Fruit fly (Drosophila melanogaster) whole organism, wandering third instar larva: ENCODE results near the gene PolQ.

Experiments
- Abd-B ChIP-seq: fragments of >200 bp; optimal IDR thresholded peaks from 2 replicates; lab custom pipeline; 2017; ENCODE audit warnings: missing biosample characterization, missing genetic modification characterization
- CG32264 ChIP-seq: fragments of 200-800 bp; sonication (Bioruptor generic); optimal IDR thresholded peaks from 2 replicates; lab custom pipeline; 2016; ENCODE audit warnings: missing biosample characterization, missing genetic modification characterization
- CG9705 ChIP-seq: fragments of 200-800 bp; sonication (Bioruptor generic); optimal IDR thresholded peaks from 2 replicates; lab custom pipeline; 2018; ENCODE audit warnings: missing biosample characterization, mild to moderate bottlenecking, missing genetic modification characterization
- CrebA ChIP-seq: fragments of 200-800 bp; sonication (Bioruptor generic); optimal IDR thresholded peaks from 2 replicates; lab custom pipeline; 2016; ENCODE audit warnings: missing biosample characterization, mild to moderate bottlenecking, missing genetic modification characterization, borderline replicate concordance
- Dfd ChIP-seq: fragments of >200 bp; optimal IDR thresholded peaks from 2 replicates; lab custom pipeline; 2017; ENCODE audit warnings: missing biosample characterization, missing genetic modification characterization
- HLH106 ChIP-seq: fragments of 200-800 bp; optimal IDR thresholded peaks from 3 replicates; lab custom pipeline; 2019; ENCODE audit warnings: missing biosample characterization, mild to moderate bottlenecking, missing genetic modification characterization, moderate library complexity
- Hr83 ChIP-seq: fragments of 200-300 bp; sonication (Bioruptor generic); optimal IDR thresholded peaks from 2 replicates; lab custom pipeline; 2016; ENCODE audit warnings: missing biosample characterization, mild to moderate bottlenecking, missing genetic modification characterization, moderate library complexity; ENCODE audit not compliant: poor library complexity, severe bottlenecking
- Jra ChIP-seq: sonication (Bioruptor generic); optimal IDR thresholded peaks from 2 replicates; lab custom pipeline; 2016; ENCODE audit warnings: missing biosample characterization, missing genetic modification characterization
- Mio ChIP-seq: sonication (Bioruptor generic); optimal IDR thresholded peaks from 2 replicates; lab custom pipeline; 2016; ENCODE audit warnings: missing biosample characterization, missing genetic modification characterization
- Myc ChIP-seq: fragments of >200 bp; optimal IDR thresholded peaks from 2 replicates; lab custom pipeline; 2017
- OdsH ChIP-seq: fragments of 200-800 bp; sonication (Bioruptor generic); optimal IDR thresholded peaks from 2 replicates; lab custom pipeline; 2016; ENCODE audit warnings: missing biosample characterization, mild to moderate bottlenecking, missing genetic modification characterization
- Rel ChIP-seq, 2 experiments: fragments of 200-800 bp; sonication (Bioruptor generic) in 1 of 2; optimal IDR thresholded peaks; 2 replicates in 1 of 2; 3 replicates in 1 of 2; lab custom pipeline; 2016 to 2019; ENCODE audit warnings: mild to moderate bottlenecking in 2 of 2, missing biosample characterization in 2 of 2, missing genetic modification characterization in 2 of 2, moderate library complexity in 1 of 2
- Sp1 ChIP-seq: fragments of 200-800 bp; sonication (Bioruptor generic); optimal IDR thresholded peaks from 3 replicates; lab custom pipeline; 2019; ENCODE audit warnings: missing biosample characterization, mild to moderate bottlenecking, missing genetic modification characterization, moderate library complexity
- Vsx2 ChIP-seq: fragments of 200-300, 225-300 bp; sonication (Bioruptor generic); optimal IDR thresholded peaks from 2 replicates; lab custom pipeline; 2018; ENCODE audit warnings: missing biosample characterization, missing genetic modification characterization; ENCODE audit not compliant: partially characterized antibody
- dl ChIP-seq, 2 experiments: fragments of 175-275, 200-275 bp in 1 of 2; fragments of 200-275 bp in 1 of 2; sonication (Bioruptor generic); optimal IDR thresholded peaks; lab custom pipeline; 2018; ENCODE audit warnings: mild to moderate bottlenecking in 2 of 2, missing biosample characterization in 2 of 2, missing genetic modification characterization in 2 of 2, moderate library complexity in 2 of 2; ENCODE audit not compliant: partially characterized antibody in 2 of 2, insufficient read depth in 1 of 2
- dmrt93B ChIP-seq: fragments of 200-800 bp; sonication (Bioruptor generic); optimal IDR thresholded peaks from 2 replicates; lab custom pipeline; 2018; ENCODE audit warnings: missing biosample characterization, mild to moderate bottlenecking, missing genetic modification characterization
- dsf ChIP-seq: sonication (Bioruptor generic); optimal IDR thresholded peaks from 2 replicates; lab custom pipeline; 2016; ENCODE audit warnings: missing biosample characterization, missing genetic modification characterization, borderline replicate concordance
- ey ChIP-seq: fragments of 200-800 bp; sonication (Bioruptor generic); optimal IDR thresholded peaks from 2 replicates; lab custom pipeline; 2016; ENCODE audit warnings: missing biosample characterization, missing genetic modification characterization
- foxo ChIP-seq, 2 experiments: fragments of 200-800 bp; sonication (Bioruptor generic); optimal IDR thresholded peaks; 2 replicates in 1 of 2; 3 replicates in 1 of 2; lab custom pipeline; 2016 to 2017; ENCODE audit warnings: missing biosample characterization in 2 of 2, missing genetic modification characterization in 2 of 2
- fru ChIP-seq: fragments of 200-800 bp; sonication (Bioruptor generic); optimal IDR thresholded peaks from 3 replicates; lab custom pipeline; 2016; ENCODE audit warnings: missing biosample characterization, mild to moderate bottlenecking, missing genetic modification characterization
- h ChIP-seq: fragments of 200-800 bp; sonication (Bioruptor generic); optimal IDR thresholded peaks from 3 replicates; lab custom pipeline; 2016; ENCODE audit warnings: missing biosample characterization, mild to moderate bottlenecking, missing genetic modification characterization
- jim ChIP-seq: fragments of 175-275, 200-325 bp; sonication (Bioruptor generic); optimal IDR thresholded peaks from 2 replicates; lab custom pipeline; 2016; ENCODE audit warnings: missing biosample characterization, mild to moderate bottlenecking, missing genetic modification characterization
- lola ChIP-seq: fragments of >200 bp; optimal IDR thresholded peaks from 2 replicates; lab custom pipeline; 2017; ENCODE audit warnings: missing biosample characterization, missing genetic modification characterization
- pan ChIP-seq: fragments of >200 bp; optimal IDR thresholded peaks from 2 replicates; lab custom pipeline; 2017
- rgr ChIP-seq: fragments of 200-800 bp; sonication (Bioruptor generic); optimal IDR thresholded peaks from 3 replicates; lab custom pipeline; 2016; ENCODE audit warnings: missing biosample characterization, mild to moderate bottlenecking, missing genetic modification characterization
- sage ChIP-seq: fragments of 200-800 bp; sonication (Bioruptor generic); optimal IDR thresholded peaks from 2 replicates; lab custom pipeline; 2016; ENCODE audit warnings: missing biosample characterization, mild to moderate bottlenecking, missing genetic modification characterization
- sv ChIP-seq: fragments of 200-800 bp; sonication (Bioruptor generic); optimal IDR thresholded peaks from 3 replicates; lab custom pipeline; 2016; ENCODE audit warnings: missing biosample characterization, missing genetic modification characterization
- tai ChIP-seq: sonication (Bioruptor generic); optimal IDR thresholded peaks from 2 replicates; lab custom pipeline; 2016; ENCODE audit warnings: missing biosample characterization, missing genetic modification characterization
- usp ChIP-seq: fragments of >200 bp; optimal IDR thresholded peaks from 2 replicates; lab custom pipeline; 2017; ENCODE audit warnings: missing biosample characterization, missing genetic modification characterization
- woc ChIP-seq: sonication (Bioruptor generic); optimal IDR thresholded peaks from 2 replicates; lab custom pipeline; 2016; ENCODE audit warnings: missing biosample characterization, mild to moderate bottlenecking, missing genetic modification characterization

The PolQ gene

DNA sequence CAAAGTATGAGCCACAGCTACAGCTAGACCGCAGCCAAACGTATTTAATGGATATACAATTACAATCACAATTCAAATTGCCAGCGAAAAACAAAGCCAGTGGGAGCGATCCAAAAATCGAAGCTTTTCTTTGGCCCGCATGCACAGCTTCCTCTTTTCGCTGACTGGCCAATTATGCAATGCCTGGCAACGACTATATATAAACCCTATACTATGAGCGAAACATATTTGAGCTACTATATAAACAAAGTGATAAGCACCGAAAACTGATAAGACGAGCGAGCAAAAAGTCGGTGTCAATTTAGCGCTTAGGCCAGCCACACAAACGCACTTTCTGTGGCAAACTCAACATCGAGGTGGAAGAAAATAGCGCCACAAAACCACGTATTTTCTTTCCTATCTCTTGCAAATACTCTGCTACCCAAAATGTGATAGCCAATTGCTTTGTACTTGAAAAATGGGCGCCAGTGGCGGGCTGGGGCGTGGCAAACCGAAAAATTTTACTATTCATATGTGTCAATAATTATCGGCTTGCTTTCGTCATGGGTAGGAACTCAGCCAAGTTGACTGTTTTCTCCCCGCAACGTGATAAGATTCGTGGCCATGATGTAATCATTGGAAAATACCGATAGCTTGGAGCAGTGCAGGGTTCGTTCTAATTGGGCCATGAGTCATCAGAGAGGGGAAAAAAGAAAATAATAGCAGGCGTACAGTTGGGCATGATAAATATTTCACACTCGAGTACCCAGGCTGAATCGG is 12.3 kb downstream of the PolQ start:
- TF ChIP-seq dsf (GFP tag; lab: Kevin White, UChicago) (no peak), Myc (lab: Kevin White, UChicago) (no peak), pan (no peak), CG32264 (GFP tag; lab: Kevin White, UChicago) (no peak), Mio (GFP tag; lab: Kevin White, UChicago) (no peak), foxo (GFP tag; optimal IDR thresholded peaks at IDR 0.05; lab: Kevin White, UChicago) (no peak), Dfd (GFP tag; lab: Kevin White, UChicago) (no peak), Sp1 (GFP tag; lab: Kevin White, UChicago) (no peak), dl (GFP tag; optimal IDR thresholded peaks at IDR 0.05; lab: Kevin White, UChicago; ENCODE audit: insufficient read depth in 1 of 2, partially characterized antibody in 2 of 2) (no peak), Jra (GFP tag; lab: Kevin White, UChicago) (no peak), h (GFP tag; lab: Kevin White, UChicago) (no peak), CG9705 (GFP tag; lab: Kevin White, UChicago) (no peak), sv (GFP tag; lab: Kevin White, UChicago) (no peak), HLH106 (tag; lab: Kevin White, UChicago) (no peak), usp (GFP tag; lab: Kevin White, UChicago) (no peak), Rel (GFP tag; optimal IDR thresholded peaks at IDR 0.05; lab: Kevin White, UChicago) (no peak), Rel (tag; optimal IDR thresholded peaks at IDR 0.05; lab: Kevin White, UChicago) (no peak)

DNA sequence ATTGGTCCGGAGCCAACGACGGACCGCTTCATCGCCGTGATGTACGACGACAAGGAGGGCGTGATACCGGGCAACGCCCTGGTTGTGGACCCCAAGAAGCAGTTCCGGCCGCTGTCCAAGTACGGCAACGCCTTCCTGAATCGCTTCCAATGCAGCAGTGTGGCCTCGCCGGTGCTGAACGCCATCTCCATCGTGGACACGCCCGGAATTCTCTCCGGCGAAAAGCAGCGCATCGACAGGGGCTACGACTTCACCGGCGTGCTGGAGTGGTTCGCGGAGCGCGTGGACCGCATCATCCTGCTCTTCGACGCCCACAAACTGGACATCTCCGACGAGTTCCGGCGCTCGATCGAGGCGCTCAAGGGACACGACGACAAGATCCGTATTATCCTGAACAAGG is 13.7 kb downstream of the PolQ start:
- TF ChIP-seq h (GFP tag; lab: Kevin White, UChicago) (no peak), Jra (GFP tag; lab: Kevin White, UChicago) (no peak)

DNA sequence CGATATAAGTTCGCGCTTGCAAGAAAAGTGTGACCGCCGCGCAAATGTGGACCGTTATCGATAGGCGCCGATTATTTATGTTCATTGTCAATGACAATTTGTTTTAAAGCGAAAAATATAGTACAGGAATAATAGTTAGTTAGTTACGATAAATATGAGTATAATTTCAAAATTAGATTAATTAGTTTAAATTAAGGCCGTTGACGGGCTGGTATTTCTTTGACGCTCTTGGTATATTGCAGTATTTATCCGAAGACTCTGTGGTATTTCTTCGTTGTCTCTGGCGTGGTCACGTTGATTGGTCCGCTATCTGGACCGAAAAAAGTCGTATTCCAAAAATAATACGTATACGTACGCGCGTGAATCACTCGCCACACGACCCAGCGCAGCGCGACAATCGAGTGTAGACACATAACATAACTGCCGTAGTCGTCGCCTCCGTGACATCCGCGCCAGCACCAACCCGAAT is 14.5 kb downstream of the PolQ start:
- peak; percentile 68 for TF ChIP-seq h (GFP tag; lab: Kevin White, UChicago)
- TF ChIP-seq jim (GFP tag; lab: Kevin White, UChicago), result no peak
- no peak for TF ChIP-seq Rel (GFP tag; optimal IDR thresholded peaks at IDR 0.05; lab: Kevin White, UChicago)
- TF ChIP-seq Rel (tag; optimal IDR thresholded peaks at IDR 0.05; lab: Kevin White, UChicago), result peak; percentile 49
- no peak for TF ChIP-seq OdsH (GFP tag; lab: Kevin White, UChicago)
- peak; percentile 36 for TF ChIP-seq Sp1 (GFP tag; lab: Kevin White, UChicago)
- no peak for TF ChIP-seq Mio (GFP tag; lab: Kevin White, UChicago)
- TF ChIP-seq dl (GFP tag; optimal IDR thresholded peaks at IDR 0.05; lab: Kevin White, UChicago; ENCODE audit: insufficient read depth in 1 of 2, partially characterized antibody in 2 of 2), result no peak
- TF ChIP-seq HLH106 (tag; lab: Kevin White, UChicago), result peak; percentile 18
- peak; percentile 28 for TF ChIP-seq Jra (GFP tag; lab: Kevin White, UChicago)

DNA sequence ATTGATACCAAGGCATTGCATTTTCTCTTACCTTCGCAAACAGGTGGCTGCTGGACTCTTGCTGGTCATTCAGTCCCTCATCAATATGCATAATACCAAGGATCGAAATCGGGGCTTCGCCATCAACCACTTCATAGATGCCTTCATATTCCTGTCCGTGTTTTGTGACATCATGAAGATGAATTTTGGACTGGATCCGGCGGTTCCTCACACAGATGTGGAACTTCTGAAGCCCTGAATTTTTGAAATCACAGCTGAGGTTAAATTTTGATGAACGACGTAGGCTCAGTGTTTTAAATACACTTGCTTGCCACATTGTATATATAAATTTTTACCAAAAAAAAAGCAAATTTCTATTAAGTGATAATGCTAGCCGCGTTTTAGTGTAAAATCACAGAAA is 15.1 kb downstream of the PolQ start, which contains the start of gene Past1:
Gene Past1 (plus strand): TSS at position 301 of the 400 bp plus-strand sequence.
- TF ChIP-seq woc (GFP tag; lab: Kevin White, UChicago), result no peak
- no peak for TF ChIP-seq dmrt93B
- TF ChIP-seq Hr83, result no peak
- no peak for TF ChIP-seq rgr (GFP tag; lab: Kevin White, UChicago)
- no peak for TF ChIP-seq sage
- no peak for TF ChIP-seq lola (GFP tag; lab: Kevin White, UChicago)
- TF ChIP-seq jim (GFP tag; lab: Kevin White, UChicago), result no peak
- no peak for TF ChIP-seq sv (GFP tag; lab: Kevin White, UChicago)
- no peak for TF ChIP-seq Vsx2 (GFP tag; lab: Kevin White, UChicago)
- no peak for TF ChIP-seq OdsH (GFP tag; lab: Kevin White, UChicago)
- no peak for TF ChIP-seq pan
- TF ChIP-seq Jra (GFP tag; lab: Kevin White, UChicago), result no peak
- TF ChIP-seq Mio (GFP tag; lab: Kevin White, UChicago), result no peak

DNA sequence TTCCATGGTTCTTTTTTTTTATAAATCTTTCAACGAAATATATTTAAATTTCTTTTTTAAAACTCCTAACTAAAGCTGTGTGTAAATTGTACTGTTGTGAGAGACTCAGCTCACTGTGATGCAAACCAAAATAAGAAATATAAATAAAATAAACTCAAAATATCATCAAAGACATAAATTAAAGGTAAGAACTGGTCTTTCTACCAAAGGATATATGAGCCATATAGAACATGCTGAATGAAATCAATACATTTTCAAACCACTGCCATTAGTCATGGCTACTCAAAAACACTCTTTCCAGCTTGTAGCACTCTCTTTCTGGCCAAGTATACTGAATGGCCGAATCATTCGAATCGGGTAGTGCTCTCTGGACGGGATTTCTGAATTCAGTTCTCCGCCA is 17.4 kb downstream of the PolQ start, which contains the start of the genes CG14391 and NijC:
Gene CG14391 (minus strand): TSS at position 101 of the 400 bp plus-strand sequence.
Gene NijC (plus strand): TSS at position 388 of the 400 bp plus-strand sequence.
- TF ChIP-seq lola (GFP tag; lab: Kevin White, UChicago), result no peak
- TF ChIP-seq dl (GFP tag; optimal IDR thresholded peaks at IDR 0.05; lab: Kevin White, UChicago; ENCODE audit: insufficient read depth in 1 of 2, partially characterized antibody in 2 of 2), result no peak
- no peak for TF ChIP-seq Mio (GFP tag; lab: Kevin White, UChicago)
- no peak for TF ChIP-seq jim (GFP tag; lab: Kevin White, UChicago)
- TF ChIP-seq Abd-B (GFP tag; lab: Kevin White, UChicago), result no peak
- no peak for TF ChIP-seq Dfd (GFP tag; lab: Kevin White, UChicago)
- TF ChIP-seq rgr (GFP tag; lab: Kevin White, UChicago), result no peak
- TF ChIP-seq ey (GFP tag; lab: Kevin White, UChicago), result no peak
- no peak for TF ChIP-seq Hr83
- no peak for TF ChIP-seq usp (GFP tag; lab: Kevin White, UChicago)
- TF ChIP-seq Myc (lab: Kevin White, UChicago), result no peak
- TF ChIP-seq CrebA (GFP tag; lab: Kevin White, UChicago), result no peak
- TF ChIP-seq Rel (GFP tag; optimal IDR thresholded peaks at IDR 0.05; lab: Kevin White, UChicago), result no peak
- no peak for TF ChIP-seq Rel (tag; optimal IDR thresholded peaks at IDR 0.05; lab: Kevin White, UChicago)
- TF ChIP-seq dsf (GFP tag; lab: Kevin White, UChicago), result no peak
- TF ChIP-seq tai, result no peak
- TF ChIP-seq sv (GFP tag; lab: Kevin White, UChicago), result no peak
- no peak for TF ChIP-seq OdsH (GFP tag; lab: Kevin White, UChicago)
- no peak for TF ChIP-seq CG9705 (GFP tag; lab: Kevin White, UChicago)
- no peak for TF ChIP-seq fru (GFP tag; lab: Kevin White, UChicago)
- TF ChIP-seq, all 38 proteins: peak for 0
